Worm (Caenorhabditis elegans) whole organism, midembryonic: ENCODE data around the gene clec-266.

Experiments used
- T22C8.4 ChIP-seq: fragments of 200-800 bp; sonication (Bioruptor generic); IDR thresholded peaks from 2 replicates; pipeline ENCODE4 v1.3.6; 2022; ENCODE audit warnings: missing genetic modification characterization, missing compliant biosample characterization
- flt-1 ChIP-seq: fragments of 200-800 bp; sonication (Bioruptor generic); IDR thresholded peaks from 2 replicates; pipeline ENCODE4 v1.3.6; 2022; ENCODE audit warnings: missing genetic modification characterization, missing compliant biosample characterization
- klf-2 ChIP-seq: fragments of 200-800 bp; sonication (Bioruptor generic); conservative IDR thresholded peaks from 2 replicates; pipeline ENCODE4 v1.3.6; 2022; ENCODE audit warnings: missing genetic modification reagents, missing genetic modification characterization, missing compliant biosample characterization
- ref-1 ChIP-seq: fragments of 200-800 bp; sonication (Bioruptor generic); conservative IDR thresholded peaks from 2 replicates; pipeline ENCODE4 v1.3.6; 2022; ENCODE audit warnings: missing genetic modification reagents, missing genetic modification characterization, missing compliant biosample characterization
- tab-1 ChIP-seq: fragments of 200-800 bp; sonication (Bioruptor generic); IDR thresholded peaks from 2 replicates; pipeline ENCODE4 v1.3.6; 2022; ENCODE audit warnings: missing genetic modification characterization, missing compliant biosample characterization
- ztf-23 ChIP-seq: fragments of 200-800 bp; sonication (Bioruptor generic); IDR thresholded peaks from 2 replicates; pipeline ENCODE4 v1.3.6; 2022; ENCODE audit warnings: missing genetic modification reagents, missing genetic modification characterization, missing compliant biosample characterization
- ztf-29 ChIP-seq: fragments of 200-800 bp; sonication (Bioruptor generic); IDR thresholded peaks from 2 replicates; pipeline ENCODE4 v1.3.6; 2022; ENCODE audit warnings: missing genetic modification reagents, missing genetic modification characterization, missing compliant biosample characterization

ce11 chrX:6575992-6576391 is 46.7 kb downstream of the clec-266 start:
- no peak for TF ChIP-seq tab-1 (GFP tag; lab: Robert Waterston, UW)
- no peak for TF ChIP-seq klf-2
- TF ChIP-seq ref-1 (GFP tag; lab: Robert Waterston, UW) = no peak
- TF ChIP-seq flt-1 (GFP tag; lab: Robert Waterston, UW) = no peak
- TF ChIP-seq ztf-23 (GFP tag; lab: Robert Waterston, UW) = no peak
- no peak for TF ChIP-seq T22C8.4 (GFP tag; lab: Robert Waterston, UW)
- TF ChIP-seq ztf-29 = no peak
